Worm (Caenorhabditis elegans): ENCODE data around the gene sri-74.
"Not testable (repeated sequence)": the region's sequence is repeated elsewhere in the genome, so short reads cannot be mapped to it uniquely, and the experiment has no call there.

ce11 chrII:2600176-2600575 lies 17.2 kb upstream of the sri-74 start, which contains the start of gene F33H12.1:
- TF ChIP-seq T22C8.4 (GFP tag; IDR thresholded peaks at IDR 0.05); ref-1 (GFP tag; conservative IDR thresholded peaks at IDR 0.05); flt-1 (GFP tag; IDR thresholded peaks at IDR 0.05); ztf-23 (GFP tag; IDR thresholded peaks at IDR 0.05); klf-2 (GFP tag; conservative IDR thresholded peaks at IDR 0.05); cog-1 (tag; optimal IDR thresholded peaks at IDR 0.05); med-1 (GFP tag; optimal IDR thresholded peaks at IDR 0.05; ENCODE audit: insufficient read depth); tab-1 (GFP tag; IDR thresholded peaks at IDR 0.05); ztf-29 (GFP tag; IDR thresholded peaks at IDR 0.05): not testable (repeated sequence)

Measured in whole organism, midembryonic.